Fruit fly (Drosophila melanogaster): ENCODE data around the gene Nrt.

The Nrt gene

dm6 chr3L:16786728-16787127 lies 20.9 kb downstream of the Nrt start, which contains the start of gene eIF3e:
Gene eIF3e, minus strand, starts transcription at chr3L:16786941.
- TF ChIP-seq Ets98B (GFP tag; IDR thresholded peaks at IDR 0.05) (no peak), CG12605 (GFP tag; IDR thresholded peaks at IDR 0.05) (0 out of 2 replicates have a peak, but pooled peaks have one; percentile 14)

dm6 chr3L:16796603-16797002 lies 30.7 kb downstream of the Nrt start:
- TF ChIP-seq Pif1B (GFP tag; optimal IDR thresholded peaks at IDR 0.05) (no peak), CG32121 (GFP tag; IDR thresholded peaks at IDR 0.05) (peak; percentile 70), CG13204 (GFP tag; optimal IDR thresholded peaks at IDR 0.05) (no peak), CG8159 (tag; optimal IDR thresholded peaks at IDR 0.05) (peak; percentile 51), CG17806 (tag; optimal IDR thresholded peaks at IDR 0.05) (peak; percentile 71), fd96Ca (GFP tag; IDR thresholded peaks at IDR 0.05) (peak; percentile 38; the same call in 2 of the 3 replicates), CG10348 (GFP tag; IDR thresholded peaks at IDR 0.05) (no peak), CG34367 (tag; optimal IDR thresholded peaks at IDR 0.05) (peak; percentile 43), Snoo (tag; optimal IDR thresholded peaks at IDR 0.05) (no peak), CG12605 (GFP tag; IDR thresholded peaks at IDR 0.05) (peak; percentile 37; the same call in 1 of the 2 replicates), CG9948 (tag; optimal IDR thresholded peaks at IDR 0.05) (peak; percentile 54), D1 (tag; optimal IDR thresholded peaks at IDR 0.05) (no peak), rn (GFP tag; IDR thresholded peaks at IDR 0.05) (no peak), CG8301 (tag; optimal IDR thresholded peaks at IDR 0.05) (no peak), EcR (GFP tag; optimal IDR thresholded peaks at IDR 0.05) (peak; percentile 78), Ets98B (GFP tag; IDR thresholded peaks at IDR 0.05) (peak; percentile 78), Pif1A (GFP tag; optimal IDR thresholded peaks at IDR 0.05) (no peak), gl (tag; optimal IDR thresholded peaks at IDR 0.05) (no peak), CG14655 (GFP tag; optimal IDR thresholded peaks at IDR 0.05) (no peak), CG15710 (tag; optimal IDR thresholded peaks at IDR 0.05) (peak; percentile 72), CG4496 (GFP tag; IDR thresholded peaks at IDR 0.05) (peak; percentile 61; the same call in 1 of the 3 replicates)

- TF ChIP-seq CG8301 (tag; optimal IDR thresholded peaks at IDR 0.05) (no peak), CG12605 (GFP tag; IDR thresholded peaks at IDR 0.05) (peak; percentile 68), EcR (GFP tag; optimal IDR thresholded peaks at IDR 0.05) (peak; percentile 27), rn (GFP tag; IDR thresholded peaks at IDR 0.05) (no peak), gl (tag; optimal IDR thresholded peaks at IDR 0.05) (peak; percentile 41), D1 (tag; optimal IDR thresholded peaks at IDR 0.05) (no peak), Pif1A (GFP tag; optimal IDR thresholded peaks at IDR 0.05) (peak; percentile 41), Snoo (tag; optimal IDR thresholded peaks at IDR 0.05) (peak; percentile 23), CG14655 (GFP tag; optimal IDR thresholded peaks at IDR 0.05) (no peak), Pif1B (GFP tag; optimal IDR thresholded peaks at IDR 0.05) (peak; percentile 59), CG8159 (tag; optimal IDR thresholded peaks at IDR 0.05) (peak; percentile 9), CG15710 (tag; optimal IDR thresholded peaks at IDR 0.05) (no peak), CG10348 (GFP tag; IDR thresholded peaks at IDR 0.05) (no peak), CG9948 (tag; optimal IDR thresholded peaks at IDR 0.05) (no peak), CG34367 (tag; optimal IDR thresholded peaks at IDR 0.05) (no peak), CG32121 (GFP tag; IDR thresholded peaks at IDR 0.05) (peak; percentile 75), CG13204 (GFP tag; optimal IDR thresholded peaks at IDR 0.05) (peak; percentile 50), fd96Ca (GFP tag; IDR thresholded peaks at IDR 0.05) (0 out of 3 replicates have a peak, but pooled peaks have one; percentile 6), CG4496 (GFP tag; IDR thresholded peaks at IDR 0.05) (peak; percentile 77), CG17806 (tag; optimal IDR thresholded peaks at IDR 0.05) (no peak), Ets98B (GFP tag; IDR thresholded peaks at IDR 0.05) (peak; percentile 77)
These were observed 34.2 kb downstream of the Nrt start for dm6 chr3L:16800026-16800425.

- TF ChIP-seq CG9948 (tag; optimal IDR thresholded peaks at IDR 0.05), result no peak
- TF ChIP-seq CG17806 (tag; optimal IDR thresholded peaks at IDR 0.05), result no peak
- peak; percentile 10 for TF ChIP-seq EcR (GFP tag; optimal IDR thresholded peaks at IDR 0.05)
- TF ChIP-seq CG12605 (GFP tag; IDR thresholded peaks at IDR 0.05), result 0 out of 2 replicates have a peak, but pooled peaks have one; percentile 19
- peak; percentile 51; the same call in 1 of the 2 replicates for TF ChIP-seq CG32121 (GFP tag; IDR thresholded peaks at IDR 0.05)
- TF ChIP-seq CG8159 (tag; optimal IDR thresholded peaks at IDR 0.05), result no peak
- TF ChIP-seq rn (GFP tag; IDR thresholded peaks at IDR 0.05), result no peak
- peak; percentile 1 for TF ChIP-seq Snoo (tag; optimal IDR thresholded peaks at IDR 0.05)
- TF ChIP-seq CG34367 (tag; optimal IDR thresholded peaks at IDR 0.05), result peak; percentile 13
- no peak for TF ChIP-seq CG15710 (tag; optimal IDR thresholded peaks at IDR 0.05)
- peak; percentile 52 for TF ChIP-seq CG14655 (GFP tag; optimal IDR thresholded peaks at IDR 0.05)
- TF ChIP-seq CG13204 (GFP tag; optimal IDR thresholded peaks at IDR 0.05), result peak; percentile 6
- no peak for TF ChIP-seq Pif1B (GFP tag; optimal IDR thresholded peaks at IDR 0.05)
- no peak for TF ChIP-seq fd96Ca (GFP tag; IDR thresholded peaks at IDR 0.05)
- peak; percentile 28 for TF ChIP-seq CG8301 (tag; optimal IDR thresholded peaks at IDR 0.05)
- peak; percentile 27; the same call in 1 of the 3 replicates for TF ChIP-seq CG4496 (GFP tag; IDR thresholded peaks at IDR 0.05)
- no peak for TF ChIP-seq Pif1A (GFP tag; optimal IDR thresholded peaks at IDR 0.05)
- peak; percentile 46 for TF ChIP-seq gl (tag; optimal IDR thresholded peaks at IDR 0.05)
- TF ChIP-seq Ets98B (GFP tag; IDR thresholded peaks at IDR 0.05), result no peak
- TF ChIP-seq D1 (tag; optimal IDR thresholded peaks at IDR 0.05), result no peak
- TF ChIP-seq CG10348 (GFP tag; IDR thresholded peaks at IDR 0.05), result no peak
These were observed 35.9 kb downstream of the Nrt start for dm6 chr3L:16801499-16802452.

- TF ChIP-seq rn (GFP tag; IDR thresholded peaks at IDR 0.05), result no peak
- TF ChIP-seq CG10348 (GFP tag; IDR thresholded peaks at IDR 0.05), result no peak
- no peak for TF ChIP-seq Pif1B (GFP tag; optimal IDR thresholded peaks at IDR 0.05)
- TF ChIP-seq CG9948 (tag; optimal IDR thresholded peaks at IDR 0.05), result no peak
- no peak for TF ChIP-seq Snoo (tag; optimal IDR thresholded peaks at IDR 0.05)
- TF ChIP-seq CG8301 (tag; optimal IDR thresholded peaks at IDR 0.05), result no peak
- TF ChIP-seq gl (tag; optimal IDR thresholded peaks at IDR 0.05), result peak; percentile 38
- no peak for TF ChIP-seq CG12605 (GFP tag; IDR thresholded peaks at IDR 0.05)
- TF ChIP-seq EcR (GFP tag; optimal IDR thresholded peaks at IDR 0.05), result peak; percentile 67
- peak; percentile 22 for TF ChIP-seq CG14655 (GFP tag; optimal IDR thresholded peaks at IDR 0.05)
- peak; percentile 0 for TF ChIP-seq CG17806 (tag; optimal IDR thresholded peaks at IDR 0.05)
These were observed 37.4 kb downstream of the Nrt start for dm6 chr3L:16803273-16803672.
